Worm (Caenorhabditis elegans): Measurements from ENCODE around the gene ceh-36.

DNA sequence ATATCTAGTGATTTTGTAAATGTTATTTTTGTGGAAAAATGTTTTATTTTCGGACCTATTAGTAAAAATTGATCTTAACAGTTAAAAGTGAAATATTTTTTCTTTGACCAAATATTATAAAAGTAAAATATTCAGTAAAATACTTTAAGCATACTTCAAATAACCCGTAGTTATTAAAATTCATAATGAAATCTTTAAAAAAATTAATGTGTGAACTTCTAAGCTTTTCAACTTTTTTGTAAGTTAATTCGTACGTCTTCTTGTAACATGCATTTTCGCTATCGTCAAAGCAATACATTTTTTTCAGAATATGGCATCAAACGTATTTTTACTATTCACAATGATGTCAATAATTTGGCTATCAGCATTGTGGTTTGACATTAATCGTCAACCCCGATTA is 10.6 kb downstream of the ceh-36 start, which contains the start of gene C37E2.2:
- TF ChIP-seq unc-62 (GFP tag; optimal IDR thresholded peaks at IDR 0.05) = no peak
- TF ChIP-seq C06A6.2 (GFP tag; conservative IDR thresholded peaks at IDR 0.05) = no peak
- TF ChIP-seq ets-4 (GFP tag; optimal IDR thresholded peaks at IDR 0.05) = no peak
- TF ChIP-seq ama-1 (optimal IDR thresholded peaks at IDR 0.05) = no peak
- TF ChIP-seq ama-1 (GFP tag; optimal IDR thresholded peaks at IDR 0.05) = no peak
- no peak for TF ChIP-seq lin-26 (GFP tag; IDR thresholded peaks at IDR 0.05)
- TF ChIP-seq snpc-4 (GFP tag; optimal IDR thresholded peaks at IDR 0.05) = no peak
- TF ChIP-seq snpc-4 (tag; optimal IDR thresholded peaks at IDR 0.05) = no peak
- TF ChIP-seq nfya-1 (tag; optimal IDR thresholded peaks at IDR 0.05; ENCODE audit: borderline replicate concordance, insufficient read depth) = no peak
- no peak for TF ChIP-seq efl-1 (GFP tag; optimal IDR thresholded peaks at IDR 0.05)
- TF ChIP-seq ceh-79 (tag; optimal IDR thresholded peaks at IDR 0.05) = no peak
- no peak for TF ChIP-seq lin-35 (GFP tag; optimal IDR thresholded peaks at IDR 0.05)
- no peak for TF ChIP-seq K11D2.4 (GFP tag; IDR thresholded peaks at IDR 0.05)
- no peak for TF ChIP-seq Y67H2A.10 (GFP tag; conservative IDR thresholded peaks at IDR 0.05)
